Fruit fly (Drosophila melanogaster) whole organism, wandering third instar larva: ENCODE results near the gene ND-B14.5A.

ENCODE experiments used
- Hnf4 ChIP-seq: fragments of 200-800 bp; sonication (Bioruptor generic); optimal IDR thresholded peaks from 2 replicates; lab custom pipeline; 2016; ENCODE audit warnings: missing biosample characterization, mild to moderate bottlenecking, missing genetic modification characterization
- Hr78 ChIP-seq: fragments of >200 bp; optimal IDR thresholded peaks from 2 replicates; lab custom pipeline; 2017; ENCODE audit warnings: missing biosample characterization, missing genetic modification characterization
- Mio ChIP-seq: sonication (Bioruptor generic); optimal IDR thresholded peaks from 2 replicates; lab custom pipeline; 2016; ENCODE audit warnings: missing biosample characterization, missing genetic modification characterization
- Myc ChIP-seq: fragments of >200 bp; optimal IDR thresholded peaks from 2 replicates; lab custom pipeline; 2017
- Vsx2 ChIP-seq: fragments of 200-300, 225-300 bp; sonication (Bioruptor generic); optimal IDR thresholded peaks from 2 replicates; lab custom pipeline; 2018; ENCODE audit warnings: missing biosample characterization, missing genetic modification characterization; ENCODE audit not compliant: partially characterized antibody
- dsf ChIP-seq: sonication (Bioruptor generic); optimal IDR thresholded peaks from 2 replicates; lab custom pipeline; 2016; ENCODE audit warnings: missing biosample characterization, missing genetic modification characterization, borderline replicate concordance
- h ChIP-seq: fragments of 200-800 bp; sonication (Bioruptor generic); optimal IDR thresholded peaks from 3 replicates; lab custom pipeline; 2016; ENCODE audit warnings: missing biosample characterization, mild to moderate bottlenecking, missing genetic modification characterization
- lola ChIP-seq: fragments of >200 bp; optimal IDR thresholded peaks from 2 replicates; lab custom pipeline; 2017; ENCODE audit warnings: missing biosample characterization, missing genetic modification characterization
- usp ChIP-seq: fragments of >200 bp; optimal IDR thresholded peaks from 2 replicates; lab custom pipeline; 2017; ENCODE audit warnings: missing biosample characterization, missing genetic modification characterization

DNA sequence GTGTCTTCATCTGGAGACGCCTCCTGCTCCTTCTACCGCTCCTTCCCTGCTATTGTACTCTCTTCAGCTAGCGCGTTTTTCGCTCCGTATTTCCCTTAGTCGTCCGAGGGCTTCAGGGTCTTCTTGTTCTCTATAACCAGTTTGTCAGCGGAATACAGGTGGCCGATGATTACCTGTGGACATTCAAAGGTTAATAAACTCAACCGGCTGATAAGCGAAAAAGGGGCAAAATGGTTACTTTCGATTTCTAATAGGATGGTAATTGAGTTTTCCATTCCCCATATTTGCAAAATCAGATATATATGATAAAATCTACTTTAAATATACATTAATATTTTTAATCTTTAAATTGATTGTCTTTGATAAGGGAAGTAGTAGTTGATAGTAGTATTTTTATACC lies 23.7 kb upstream of the ND-B14.5A start:
- no peak for TF ChIP-seq Hnf4 (GFP tag; lab: Kevin White, UChicago)
- TF ChIP-seq lola (GFP tag; lab: Kevin White, UChicago): no peak
- TF ChIP-seq Vsx2 (GFP tag; lab: Kevin White, UChicago): no peak
- TF ChIP-seq Mio (GFP tag; lab: Kevin White, UChicago): no peak
- TF ChIP-seq h (GFP tag; lab: Kevin White, UChicago): no peak
- no peak for TF ChIP-seq Myc (lab: Kevin White, UChicago)
- no peak for TF ChIP-seq dsf (GFP tag; lab: Kevin White, UChicago)
- no peak for TF ChIP-seq usp (GFP tag; lab: Kevin White, UChicago)
- TF ChIP-seq Hr78 (GFP tag; lab: Kevin White, UChicago): no peak
